Worm (Caenorhabditis elegans) whole organism, L2 larva: Measurements from ENCODE around the gene T07C12.10.
"Not testable (repeated sequence)": the region's sequence is repeated elsewhere in the genome, so short reads cannot be mapped to it uniquely, and the experiment has no call there.

ENCODE experiments used
- C34F6.9 ChIP-seq: fragments of 150-350 bp; optimal IDR thresholded peaks from 2 replicates; lab custom pipeline; 2014; ENCODE audit warnings: missing biosample characterization, missing genetic modification characterization
- F13H6.1 ChIP-seq: sonication (generic microtip); optimal IDR thresholded peaks from 2 replicates; lab custom pipeline; 2016; ENCODE audit warnings: missing genetic modification characterization, missing compliant biosample characterization
- R02D3.7 ChIP-seq: fragments of 150-350 bp; optimal IDR thresholded peaks from 2 replicates; lab custom pipeline; 2014; ENCODE audit warnings: missing biosample characterization, missing genetic modification characterization
- Y55F3AM.14 ChIP-seq: fragments of 200-800 bp; sonication (Bioruptor generic); optimal IDR thresholded peaks from 2 replicates; lab custom pipeline; 2018; ENCODE audit warnings: mild to moderate bottlenecking, missing genetic modification characterization, missing compliant biosample characterization
- alr-1 ChIP-seq: fragments of 150-350 bp; optimal IDR thresholded peaks from 2 replicates; lab custom pipeline; 2014; ENCODE audit warnings: missing biosample characterization, missing genetic modification characterization
- aly-2 ChIP-seq: fragments of 150-350 bp; optimal IDR thresholded peaks from 2 replicates; lab custom pipeline; 2014; ENCODE audit warnings: missing biosample characterization, missing genetic modification characterization
- ama-1 ChIP-seq: fragments of 150-350 bp; optimal IDR thresholded peaks from 2 replicates; lab custom pipeline; 2018; ENCODE audit warnings: inconsistent platforms
- blmp-1 ChIP-seq: sonication (generic microtip); optimal IDR thresholded peaks from 2 replicates; lab custom pipeline; 2017; ENCODE audit warnings: missing genetic modification characterization, mild to moderate bottlenecking, missing compliant biosample characterization, antibody characterized with exemption, moderate library complexity; ENCODE audit not compliant: insufficient read depth
- crh-2 ChIP-seq: sonication (generic microtip); optimal IDR thresholded peaks from 2 replicates; lab custom pipeline; 2017; ENCODE audit warnings: missing biosample characterization, missing genetic modification characterization
- dmd-4 ChIP-seq: sonication (generic microtip); optimal IDR thresholded peaks from 2 replicates; lab custom pipeline; 2017; ENCODE audit warnings: missing biosample characterization, missing genetic modification characterization
- egl-27 ChIP-seq: sonication (generic microtip); optimal IDR thresholded peaks from 3 replicates; lab custom pipeline; 2017; ENCODE audit warnings: missing biosample characterization, missing genetic modification reagents, missing genetic modification characterization
- elt-1 ChIP-seq: fragments of 150-350 bp; optimal IDR thresholded peaks from 2 replicates; lab custom pipeline; 2014; ENCODE audit warnings: missing biosample characterization, missing genetic modification characterization
- elt-3 ChIP-seq: sonication (generic microtip); optimal IDR thresholded peaks from 2 replicates; lab custom pipeline; 2017; ENCODE audit warnings: missing biosample characterization, missing genetic modification characterization
- fos-1 ChIP-seq: fragments of 150-350 bp; optimal IDR thresholded peaks from 2 replicates; lab custom pipeline; 2014; ENCODE audit warnings: missing biosample characterization, missing genetic modification characterization
- gmeb-1 ChIP-seq: fragments of 150-350 bp; optimal IDR thresholded peaks from 2 replicates; lab custom pipeline; 2014; ENCODE audit warnings: missing biosample characterization, missing genetic modification characterization
- lin-11 ChIP-seq: fragments of 150-350 bp; sonication (generic microtip); optimal IDR thresholded peaks from 2 replicates; lab custom pipeline; 2014; ENCODE audit warnings: missing biosample characterization, missing genetic modification characterization, inconsistent platforms, mixed read lengths
- lin-13 ChIP-seq: fragments of 150-350 bp; optimal IDR thresholded peaks from 2 replicates; lab custom pipeline; 2014; ENCODE audit warnings: missing biosample characterization, missing genetic modification reagents, missing genetic modification characterization
- lsy-2 ChIP-seq, 2 experiments: fragments of 150-350 bp in 1 of 2; sonication (generic microtip) in 1 of 2; optimal IDR thresholded peaks; 2 replicates each; lab custom pipeline; 2014 to 2017; ENCODE audit warnings: missing biosample characterization in 2 of 2, missing genetic modification characterization in 2 of 2
- mbf-1 ChIP-seq: sonication (generic microtip); optimal IDR thresholded peaks from 2 replicates; lab custom pipeline; 2017; ENCODE audit warnings: missing biosample characterization, missing genetic modification characterization
- nhr-10 ChIP-seq: sonication (generic microtip); optimal IDR thresholded peaks from 2 replicates; lab custom pipeline; 2017; ENCODE audit warnings: missing biosample characterization, missing genetic modification characterization
- nhr-11 ChIP-seq: fragments of 150-350 bp; optimal IDR thresholded peaks from 2 replicates; lab custom pipeline; 2014; ENCODE audit warnings: missing biosample characterization, missing genetic modification characterization
- nhr-12 ChIP-seq: fragments of 150-350 bp; optimal IDR thresholded peaks from 2 replicates; lab custom pipeline; 2014; ENCODE audit warnings: missing biosample characterization, missing genetic modification characterization
- nhr-129 ChIP-seq: fragments of 150-350 bp; optimal IDR thresholded peaks from 2 replicates; lab custom pipeline; 2014; ENCODE audit warnings: missing biosample characterization, missing genetic modification characterization
- nhr-21 ChIP-seq: fragments of 150-350 bp; optimal IDR thresholded peaks from 2 replicates; lab custom pipeline; 2014; ENCODE audit warnings: missing biosample characterization, missing genetic modification characterization
- nhr-23 ChIP-seq: fragments of 150-350 bp; optimal IDR thresholded peaks from 2 replicates; lab custom pipeline; 2014; ENCODE audit warnings: missing biosample characterization, missing genetic modification reagents, missing genetic modification characterization
- nhr-237 ChIP-seq: fragments of 150-350 bp; optimal IDR thresholded peaks from 2 replicates; lab custom pipeline; 2014; ENCODE audit warnings: missing biosample characterization, missing genetic modification characterization
- nhr-25 ChIP-seq: fragments of 150-350 bp; sonication (generic microtip); optimal IDR thresholded peaks from 3 replicates; lab custom pipeline; 2014; ENCODE audit warnings: missing biosample characterization, missing genetic modification characterization
- nhr-77 ChIP-seq: fragments of 150-350 bp; optimal IDR thresholded peaks from 2 replicates; lab custom pipeline; 2014; ENCODE audit warnings: missing biosample characterization, missing genetic modification characterization
- peb-1 ChIP-seq: fragments of 150-350 bp; optimal IDR thresholded peaks from 2 replicates; lab custom pipeline; 2014; ENCODE audit warnings: missing biosample characterization, missing genetic modification characterization
- sem-4 ChIP-seq: fragments of 150-350 bp; optimal IDR thresholded peaks from 2 replicates; lab custom pipeline; 2014; ENCODE audit warnings: missing biosample characterization, missing genetic modification reagents, missing genetic modification characterization
- skn-1 ChIP-seq: sonication (generic microtip); optimal IDR thresholded peaks from 2 replicates; lab custom pipeline; 2017; ENCODE audit warnings: missing biosample characterization, missing genetic modification characterization
- sma-3 ChIP-seq: sonication (generic microtip); optimal IDR thresholded peaks from 2 replicates; lab custom pipeline; 2016; ENCODE audit warnings: missing genetic modification reagents, missing genetic modification characterization, missing compliant biosample characterization
- sma-9 ChIP-seq, 2 experiments: fragments of 150-350 bp in 1 of 2; sonication (generic microtip) in 1 of 2; optimal IDR thresholded peaks; 2 replicates each; lab custom pipeline; 2014 to 2016; ENCODE audit warnings: missing genetic modification characterization in 2 of 2, mild to moderate bottlenecking in 1 of 2, missing biosample characterization in 1 of 2, missing compliant biosample characterization in 1 of 2, missing genetic modification reagents in 1 of 2, moderate library complexity in 1 of 2
- unc-55 ChIP-seq: fragments of 150-350 bp; sonication (generic microtip); optimal IDR thresholded peaks from 3 replicates; lab custom pipeline; 2014; ENCODE audit warnings: missing biosample characterization, missing genetic modification reagents, missing genetic modification characterization
- ztf-1 ChIP-seq: fragments of 200-800 bp; sonication (Bioruptor generic); conservative IDR thresholded peaks from 2 replicates; pipeline ENCODE4 v1.3.6; 2022; ENCODE audit warnings: missing genetic modification characterization, missing compliant biosample characterization

The T07C12.10 gene

ce11 chrV:9985227-9985864, 25.1 kb upstream of the T07C12.10 start:
- TF ChIP-seq F13H6.1 (peak; percentile 5), Y55F3AM.14 (GFP tag; lab: Kevin White, UChicago) (no peak), sma-9 (GFP tag; optimal IDR thresholded peaks at IDR 0.05; lab: Kevin White, UChicago) (peak; percentile 51), sma-9 (tag; optimal IDR thresholded peaks at IDR 0.05; lab: Kevin White, UChicago) (no peak), lsy-2 (tag; optimal IDR thresholded peaks at IDR 0.05; lab: Kevin White, UChicago) (peak in 1 of 2 experiments; percentile 17), sem-4 (tag; lab: Kevin White, UChicago) (no peak), nhr-11 (tag; lab: Kevin White, UChicago) (no peak)

DNA sequence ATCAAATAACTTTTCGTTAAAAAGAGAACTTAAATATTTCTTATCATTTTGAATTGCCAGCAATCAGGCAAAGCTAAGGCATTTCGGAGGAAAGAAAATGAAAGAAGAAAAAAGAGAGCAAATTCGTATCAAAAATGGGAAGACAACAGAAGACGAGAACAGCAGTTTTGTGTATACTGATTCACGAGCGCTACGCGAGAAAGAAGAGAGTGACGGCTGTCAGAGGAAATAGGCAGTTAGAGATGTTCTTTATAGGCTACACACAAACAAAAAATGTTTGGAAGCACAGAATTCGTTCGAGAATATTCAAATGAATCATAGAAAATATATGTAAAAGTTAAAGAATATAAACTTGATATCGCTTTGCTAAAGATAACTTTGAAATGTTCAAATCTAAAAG, 24.5 kb upstream of the T07C12.10 start:
- TF ChIP-seq gmeb-1 (tag; lab: Kevin White, UChicago), result no peak
- peak; percentile 33 for TF ChIP-seq crh-2 (tag; lab: Kevin White, UChicago)
- TF ChIP-seq C34F6.9 (tag; lab: Kevin White, UChicago), result peak; percentile 23
- TF ChIP-seq nhr-23, result no peak
- TF ChIP-seq unc-55 (GFP tag; lab: Kevin White, UChicago), result peak; percentile 52
- TF ChIP-seq ama-1 (lab: Kevin White, UChicago), result peak; percentile 29
- TF ChIP-seq nhr-11 (tag; lab: Kevin White, UChicago), result peak; percentile 53
- peak; percentile 3 for TF ChIP-seq F13H6.1
- peak; percentile 58 for TF ChIP-seq fos-1
- TF ChIP-seq nhr-25 (tag; lab: Kevin White, UChicago), result no peak
- TF ChIP-seq lin-11 (tag; lab: Kevin White, UChicago), result no peak
- TF ChIP-seq, all 48 proteins: peak for 7

ce11 chrV:9983529-9983928, 23.3 kb upstream of the T07C12.10 start:
- TF ChIP-seq skn-1 (tag; lab: Kevin White, UChicago), result no peak
- TF ChIP-seq lsy-2 (tag; optimal IDR thresholded peaks at IDR 0.05; lab: Kevin White, UChicago), result peak in 1 of 2 experiments; percentile 25

DNA sequence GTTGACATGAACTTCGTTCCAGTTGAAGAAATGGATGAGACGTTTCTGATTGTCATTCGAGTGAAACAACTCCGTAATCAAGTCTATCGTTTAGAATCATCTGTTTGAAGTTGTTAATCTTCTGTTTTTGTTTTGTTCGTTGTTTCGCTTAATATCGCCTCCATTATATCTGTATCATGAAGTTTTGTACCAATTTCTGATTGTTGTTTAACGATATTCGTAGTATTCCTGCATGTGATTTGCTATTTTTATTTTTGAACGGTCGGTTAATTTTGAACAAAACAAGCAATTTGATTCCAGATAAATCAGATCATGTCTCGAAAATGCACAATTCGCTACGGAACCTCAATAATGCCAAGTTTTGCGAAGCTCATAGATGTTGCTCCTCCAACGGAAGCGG, 22.3 kb upstream of the T07C12.10 start, which contains the start of gene C27H6.9:
TSS of gene C27H6.9 (plus strand) at position 301 of the 400 bp plus-strand sequence.
- no peak for TF ChIP-seq lin-13 (GFP tag; lab: Kevin White, UChicago)
- TF ChIP-seq nhr-129 (tag; lab: Kevin White, UChicago), result no peak
- TF ChIP-seq nhr-10 (tag; lab: Kevin White, UChicago), result no peak

ce11 chrV:9980731-9981483, 20.6 kb upstream of the T07C12.10 start, which contains the start of the genes ruvb-1 and tofu-1:
Gene ruvb-1 (minus strand): TSS chrV:9980802.
Gene tofu-1 (plus strand): TSS chrV:9981147.
- TF ChIP-seq blmp-1 (tag; lab: Kevin White, UChicago), result peak; percentile 5
- TF ChIP-seq lin-11 (tag; lab: Kevin White, UChicago), result peak; percentile 56
- peak; percentile 40 for TF ChIP-seq sem-4 (tag; lab: Kevin White, UChicago)
- peak; percentile 85 for TF ChIP-seq F13H6.1
- TF ChIP-seq lsy-2 (tag; optimal IDR thresholded peaks at IDR 0.05; lab: Kevin White, UChicago), result peak in 1 of 2 experiments; percentile 62
- peak; percentile 41 for TF ChIP-seq nhr-21 (tag; lab: Kevin White, UChicago)
- peak; percentile 91 for TF ChIP-seq sma-3 (GFP tag; lab: Kevin White, UChicago)
- peak; percentile 14 for TF ChIP-seq egl-27 (tag; lab: Kevin White, UChicago)
- TF ChIP-seq crh-2 (tag; lab: Kevin White, UChicago), result peak; percentile 65
- TF ChIP-seq C34F6.9 (tag; lab: Kevin White, UChicago), result peak; percentile 58
- peak; percentile 22 for TF ChIP-seq sma-9 (GFP tag; optimal IDR thresholded peaks at IDR 0.05; lab: Kevin White, UChicago)
- not testable (repeated sequence) for TF ChIP-seq sma-9 (tag; optimal IDR thresholded peaks at IDR 0.05; lab: Kevin White, UChicago)
- TF ChIP-seq nhr-129 (tag; lab: Kevin White, UChicago), result peak; percentile 22
- peak; percentile 26 for TF ChIP-seq fos-1
- TF ChIP-seq lin-13 (GFP tag; lab: Kevin White, UChicago), result peak; percentile 80
- peak; percentile 68 for TF ChIP-seq gmeb-1 (tag; lab: Kevin White, UChicago)
- TF ChIP-seq unc-55 (GFP tag; lab: Kevin White, UChicago), result peak; percentile 58
- TF ChIP-seq, all 48 proteins: peak for 16; not testable (repeated sequence) for 32

DNA sequence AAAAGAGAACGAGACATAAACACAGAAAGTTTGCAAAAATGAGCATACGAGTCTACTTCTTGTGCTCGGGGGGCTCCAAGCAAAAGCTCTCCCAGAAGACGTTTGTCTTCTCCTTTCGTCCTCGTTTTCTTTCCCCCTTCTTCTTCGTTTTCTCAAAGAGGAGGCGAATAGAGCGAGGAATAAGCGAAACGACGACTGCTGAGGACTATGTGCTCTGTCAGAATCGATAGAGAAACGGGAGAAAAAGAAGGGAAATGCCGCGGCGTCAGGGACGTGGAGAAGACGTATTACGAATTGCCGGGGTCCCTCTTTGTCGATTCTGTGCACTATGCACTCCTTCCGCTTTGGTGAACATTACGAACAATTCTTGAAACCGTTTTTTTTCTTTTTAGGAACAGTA, 18.1 kb upstream of the T07C12.10 start:
- TF ChIP-seq nhr-12 (tag; lab: Kevin White, UChicago) (no peak), dmd-4 (tag; lab: Kevin White, UChicago) (no peak), gmeb-1 (tag; lab: Kevin White, UChicago) (no peak), nhr-23 (no peak), F13H6.1 (no peak), nhr-10 (tag; lab: Kevin White, UChicago) (no peak), aly-2 (tag; lab: Kevin White, UChicago) (no peak), unc-55 (GFP tag; lab: Kevin White, UChicago) (peak; percentile 80), nhr-77 (no peak), crh-2 (tag; lab: Kevin White, UChicago) (peak; percentile 17), nhr-11 (tag; lab: Kevin White, UChicago) (no peak), C34F6.9 (tag; lab: Kevin White, UChicago) (peak; percentile 35), nhr-237 (no peak), mbf-1 (tag; lab: Kevin White, UChicago) (no peak), elt-1 (no peak), elt-3 (tag; lab: Kevin White, UChicago) (no peak), peb-1 (tag; lab: Kevin White, UChicago) (no peak), R02D3.7 (tag; lab: Kevin White, UChicago) (no peak), alr-1 (tag; lab: Kevin White, UChicago) (no peak), fos-1 (no peak), ztf-1 (no peak), sma-9 (GFP tag; optimal IDR thresholded peaks at IDR 0.05; lab: Kevin White, UChicago) (peak; percentile 22), sma-9 (tag; optimal IDR thresholded peaks at IDR 0.05; lab: Kevin White, UChicago) (no peak)
